Fruit fly (Drosophila melanogaster) whole organism, embryonic: ENCODE measurements around the gene Fbp2.

Experiments used
- Bgb ChIP-seq: fragments of 200-800 bp; sonication (Bioruptor generic); IDR thresholded peaks from 2 replicates; pipeline ENCODE4 v1.3.6; 2022; ENCODE audit warnings: missing biosample characterization, missing genetic modification characterization; ENCODE audit not compliant: partially characterized antibody
- CG10462 ChIP-seq: fragments of 200-800 bp; sonication (Bioruptor generic); optimal IDR thresholded peaks from 2 replicates; lab custom pipeline; 2016; ENCODE audit warnings: missing biosample characterization, missing genetic modification characterization
- CG12942 ChIP-seq: fragments of 200-800 bp; sonication (Bioruptor generic); optimal IDR thresholded peaks from 3 replicates; lab custom pipeline; 2016; ENCODE audit warnings: missing biosample characterization, missing genetic modification characterization
- CG13894 ChIP-seq: fragments of 200-800 bp; sonication (Bioruptor generic); optimal IDR thresholded peaks from 3 replicates; lab custom pipeline; 2018; ENCODE audit warnings: missing biosample characterization, mild to moderate bottlenecking, missing genetic modification characterization, moderate library complexity
- CG14965 ChIP-seq: fragments of 200-800 bp; sonication (Bioruptor generic); optimal IDR thresholded peaks from 2 replicates; lab custom pipeline; 2016; ENCODE audit warnings: missing biosample characterization, missing genetic modification characterization, borderline replicate concordance
- CG15479 ChIP-seq: fragments of 200-800 bp; sonication (Bioruptor generic); optimal IDR thresholded peaks from 3 replicates; lab custom pipeline; 2019; ENCODE audit warnings: missing biosample characterization, mild to moderate bottlenecking, missing genetic modification characterization, moderate library complexity
- CG16779 ChIP-seq: fragments of 200-800 bp; sonication (Bioruptor generic); IDR thresholded peaks from 2 replicates; pipeline ENCODE4 v1.3.6; 2022; ENCODE audit warnings: missing biosample characterization, missing genetic modification characterization
- CG17359 ChIP-seq: fragments of 200-800 bp; sonication (Bioruptor generic); optimal IDR thresholded peaks from 3 replicates; lab custom pipeline; 2018; ENCODE audit warnings: missing biosample characterization, mild to moderate bottlenecking, missing genetic modification characterization, moderate library complexity
- CG30020 ChIP-seq: fragments of 200-800 bp; optimal IDR thresholded peaks from 2 replicates; lab custom pipeline; 2019; ENCODE audit warnings: missing biosample characterization, mild to moderate bottlenecking, missing genetic modification characterization, moderate library complexity
- CG30403 ChIP-seq: fragments of 200-800 bp; sonication (Bioruptor generic); optimal IDR thresholded peaks from 3 replicates; lab custom pipeline; 2016; ENCODE audit warnings: missing biosample characterization, missing genetic modification characterization
- CG3847 ChIP-seq: fragments of 200-800 bp; sonication (Bioruptor generic); IDR thresholded peaks from 2 replicates; pipeline ENCODE4 v1.3.6; 2022; ENCODE audit warnings: missing biosample characterization, missing genetic modification characterization
- CG4328 ChIP-seq: fragments of 200-800 bp; sonication (Bioruptor generic); optimal IDR thresholded peaks from 3 replicates; lab custom pipeline; 2017; ENCODE audit warnings: missing biosample characterization, missing genetic modification reagents, missing genetic modification characterization
- CG6683 ChIP-seq: fragments of 200-800 bp; sonication (Bioruptor generic); optimal IDR thresholded peaks from 2 replicates; lab custom pipeline; 2017; ENCODE audit warnings: missing biosample characterization, mild to moderate bottlenecking, missing genetic modification characterization, missing genetic modification reagents
- CG7987 ChIP-seq: fragments of 200-800 bp; sonication (Bioruptor generic); optimal IDR thresholded peaks from 2 replicates; lab custom pipeline; 2018; ENCODE audit warnings: missing biosample characterization, mild to moderate bottlenecking, missing genetic modification characterization, moderate library complexity
- CG9215 ChIP-seq: fragments of 200-800 bp; sonication (Bioruptor generic); IDR thresholded peaks from 2 replicates; pipeline ENCODE4 v1.3.6; 2022; ENCODE audit warnings: missing biosample characterization, missing genetic modification characterization
- CG9727 ChIP-seq: fragments of 200-800 bp; sonication (Bioruptor generic); optimal IDR thresholded peaks from 3 replicates; lab custom pipeline; 2017; ENCODE audit warnings: missing biosample characterization, mild to moderate bottlenecking, missing genetic modification characterization
- CG9797 ChIP-seq: fragments of 200-800 bp; sonication (Bioruptor generic); optimal IDR thresholded peaks from 3 replicates; lab custom pipeline; 2018; ENCODE audit warnings: missing biosample characterization, mild to moderate bottlenecking, missing genetic modification characterization
- CoRest ChIP-seq: fragments of 200-800 bp; sonication (Bioruptor generic); optimal IDR thresholded peaks from 3 replicates; lab custom pipeline; 2018; ENCODE audit warnings: missing biosample characterization, mild to moderate bottlenecking, missing genetic modification characterization, moderate library complexity
- D19B ChIP-seq: fragments of 200-800 bp; sonication (Bioruptor generic); optimal IDR thresholded peaks from 2 replicates; lab custom pipeline; 2017; ENCODE audit warnings: missing biosample characterization, mild to moderate bottlenecking, missing genetic modification characterization
- Deaf1 ChIP-seq: fragments of 200-800 bp; optimal IDR thresholded peaks from 3 replicates; lab custom pipeline; 2019; ENCODE audit warnings: missing biosample characterization, mild to moderate bottlenecking, missing genetic modification characterization, moderate library complexity
- ERR ChIP-seq: fragments of 200-800 bp; sonication (Bioruptor generic); optimal IDR thresholded peaks from 2 replicates; lab custom pipeline; 2016; ENCODE audit warnings: missing biosample characterization, missing genetic modification characterization
- Elba2 ChIP-seq: fragments of 200-800 bp; sonication (Bioruptor generic); optimal IDR thresholded peaks from 3 replicates; lab custom pipeline; 2016; ENCODE audit warnings: missing biosample characterization, missing genetic modification characterization
- Ets65A ChIP-seq: fragments of 200-800 bp; sonication (Bioruptor generic); peaks from one replicate; lab custom pipeline; 2016; ENCODE audit warnings: missing biosample characterization, missing genetic modification characterization
- Hr3 ChIP-seq: fragments of 200-800 bp; sonication (Bioruptor generic); optimal IDR thresholded peaks from 3 replicates; lab custom pipeline; 2016; ENCODE audit warnings: missing biosample characterization, missing genetic modification characterization
- Hr51 ChIP-seq, 2 experiments: fragments of 200-800 bp; sonication (Bioruptor generic); optimal IDR thresholded peaks; 2 replicates in 1 of 2; 3 replicates in 1 of 2; lab custom pipeline; 2016 to 2018; ENCODE audit warnings: missing biosample characterization in 2 of 2, missing genetic modification characterization in 2 of 2, mild to moderate bottlenecking in 1 of 2, moderate library complexity in 1 of 2
- Jarid2 ChIP-seq: fragments of 200-800 bp; sonication (Bioruptor generic); optimal IDR thresholded peaks from 3 replicates; lab custom pipeline; 2017; ENCODE audit warnings: mild to moderate bottlenecking, missing biosample characterization, missing genetic modification reagents, missing genetic modification characterization
- NC2β ChIP-seq: fragments of 200-800 bp; sonication (Bioruptor generic); optimal IDR thresholded peaks from 2 replicates; lab custom pipeline; 2016; ENCODE audit warnings: missing biosample characterization, missing genetic modification characterization
- NK7.1 ChIP-seq: fragments of 200-800 bp; sonication (Bioruptor generic); optimal IDR thresholded peaks from 3 replicates; lab custom pipeline; 2016; ENCODE audit warnings: missing biosample characterization, missing genetic modification characterization
- Nf-YC ChIP-seq: fragments of 200-800 bp; optimal IDR thresholded peaks from 3 replicates; lab custom pipeline; 2019; ENCODE audit warnings: missing biosample characterization, mild to moderate bottlenecking, missing genetic modification characterization, moderate library complexity
- Rfx ChIP-seq: fragments of 200-800 bp; sonication (Bioruptor generic); IDR thresholded peaks from 2 replicates; pipeline ENCODE4 v1.3.6; 2022; ENCODE audit warnings: missing biosample characterization, missing genetic modification characterization
- TFAM ChIP-seq: fragments of 200-800 bp; sonication (Bioruptor generic); optimal IDR thresholded peaks from 2 replicates; lab custom pipeline; 2017; ENCODE audit warnings: missing biosample characterization, missing genetic modification characterization, inconsistent platforms
- abd-A ChIP-seq: fragments of 200-800 bp; sonication (Bioruptor generic); optimal IDR thresholded peaks from 3 replicates; lab custom pipeline; 2019; ENCODE audit warnings: missing biosample characterization, mild to moderate bottlenecking, missing genetic modification characterization, moderate library complexity
- ap ChIP-seq: fragments of 200-800 bp; sonication (Bioruptor generic); IDR thresholded peaks from 2 replicates; pipeline ENCODE4 v1.3.6; 2022; ENCODE audit warnings: missing biosample characterization, missing genetic modification characterization
- caup ChIP-seq: fragments of 200-800 bp; sonication (Bioruptor generic); optimal IDR thresholded peaks from 3 replicates; lab custom pipeline; 2017; ENCODE audit warnings: missing biosample characterization, mild to moderate bottlenecking, missing genetic modification characterization, moderate library complexity; ENCODE audit not compliant: severe bottlenecking
- dimm ChIP-seq: fragments of 200-800 bp; sonication (Bioruptor generic); IDR thresholded peaks from 2 replicates; pipeline ENCODE4 v1.3.6; 2022; ENCODE audit warnings: missing biosample characterization, missing genetic modification characterization
- dmrt99B ChIP-seq: fragments of 200-800 bp; sonication (Bioruptor generic); optimal IDR thresholded peaks from 2 replicates; lab custom pipeline; 2018; ENCODE audit warnings: missing biosample characterization, mild to moderate bottlenecking, missing genetic modification characterization, moderate library complexity
- dpn ChIP-seq, 2 experiments: fragments of 200-800 bp; sonication (Bioruptor generic); optimal IDR thresholded peaks; 3 replicates each; lab custom pipeline; 2016; ENCODE audit warnings: missing biosample characterization in 2 of 2, missing genetic modification characterization in 2 of 2
- h ChIP-seq: fragments of >200 bp; optimal IDR thresholded peaks from 2 replicates; lab custom pipeline; 2017
- kay ChIP-seq: fragments of 200-800 bp; sonication (Bioruptor generic); optimal IDR thresholded peaks from 2 replicates; lab custom pipeline; 2016; ENCODE audit warnings: missing biosample characterization, missing genetic modification characterization
- lab ChIP-seq: fragments of 200-800 bp; sonication (Bioruptor generic); optimal IDR thresholded peaks from 3 replicates; lab custom pipeline; 2017; ENCODE audit warnings: missing biosample characterization, missing genetic modification characterization, mild to moderate bottlenecking, moderate library complexity, missing genetic modification reagents
- lbe ChIP-seq: fragments of 200-800 bp; sonication (Bioruptor generic); optimal IDR thresholded peaks from 2 replicates; lab custom pipeline; 2016; ENCODE audit warnings: missing biosample characterization, mild to moderate bottlenecking, missing genetic modification characterization
- nerfin-2 ChIP-seq: fragments of 200-800 bp; sonication (Bioruptor generic); IDR thresholded peaks from 2 replicates; pipeline ENCODE4 v1.3.6; 2022; ENCODE audit warnings: missing biosample characterization, missing genetic modification characterization; ENCODE audit not compliant: partially characterized antibody
- peb ChIP-seq: fragments of 200-800 bp; sonication (Bioruptor generic); IDR thresholded peaks from 2 replicates; pipeline ENCODE4 v1.3.6; 2022; ENCODE audit warnings: missing biosample characterization, missing genetic modification characterization
- pfk ChIP-seq: fragments of 200-800 bp; sonication (Bioruptor generic); optimal IDR thresholded peaks from 2 replicates; lab custom pipeline; 2018; ENCODE audit warnings: missing biosample characterization, mild to moderate bottlenecking, missing genetic modification characterization, moderate library complexity
- repo ChIP-seq: fragments of 200-800 bp; sonication (Bioruptor generic); optimal IDR thresholded peaks from 2 replicates; lab custom pipeline; 2016; ENCODE audit warnings: missing biosample characterization, missing genetic modification characterization
- rib ChIP-seq: fragments of 200-800 bp; sonication (Bioruptor generic); IDR thresholded peaks from 2 replicates; pipeline ENCODE4 v1.3.6; 2022; ENCODE audit warnings: missing biosample characterization, missing genetic modification characterization
- trem ChIP-seq: fragments of 200-800 bp; optimal IDR thresholded peaks from 3 replicates; lab custom pipeline; 2019; ENCODE audit warnings: missing biosample characterization, mild to moderate bottlenecking, missing genetic modification characterization, moderate library complexity

Gene Fbp2

dm6 chr2L:9400153-9400552, 26.4 kb upstream of the Fbp2 start (continued):
- TF ChIP-seq Hr51 (GFP tag; optimal IDR thresholded peaks at IDR 0.05; lab: Kevin White, UChicago) (peak in 1 of 2 experiments; percentile 41), repo (GFP tag; lab: Kevin White, UChicago) (no peak), CG14965 (GFP tag; lab: Kevin White, UChicago) (no peak), ERR (GFP tag; lab: Kevin White, UChicago) (no peak), CG6683 (no peak), CG7987 (GFP tag; lab: Kevin White, UChicago) (no peak), D19B (no peak), dimm (GFP tag; lab: Robert Waterston, UW) (no peak), Hr3 (GFP tag; lab: Kevin White, UChicago) (no peak), CG15479 (GFP tag; lab: Kevin White, UChicago) (no peak), NC2β (GFP tag; lab: Kevin White, UChicago) (no peak), Elba2 (no peak), CG9797 (no peak), dmrt99B (peak; percentile 36), CG9215 (GFP tag; lab: Robert Waterston, UW) (peak; percentile 15; the same call in 1 of the 2 replicates), CG30403 (peak; percentile 15), CG30020 (tag; lab: Kevin White, UChicago) (no peak), CG10462 (GFP tag; lab: Kevin White, UChicago) (no peak), Rfx (GFP tag; lab: Robert Waterston, UW) (peak; percentile 12; the same call in 1 of the 2 replicates), CG9727 (peak; percentile 19), peb (GFP tag; lab: Robert Waterston, UW) (no peak), CG3847 (GFP tag; lab: Robert Waterston, UW) (no peak), CoRest (tag; lab: Kevin White, UChicago) (no peak)

DNA sequence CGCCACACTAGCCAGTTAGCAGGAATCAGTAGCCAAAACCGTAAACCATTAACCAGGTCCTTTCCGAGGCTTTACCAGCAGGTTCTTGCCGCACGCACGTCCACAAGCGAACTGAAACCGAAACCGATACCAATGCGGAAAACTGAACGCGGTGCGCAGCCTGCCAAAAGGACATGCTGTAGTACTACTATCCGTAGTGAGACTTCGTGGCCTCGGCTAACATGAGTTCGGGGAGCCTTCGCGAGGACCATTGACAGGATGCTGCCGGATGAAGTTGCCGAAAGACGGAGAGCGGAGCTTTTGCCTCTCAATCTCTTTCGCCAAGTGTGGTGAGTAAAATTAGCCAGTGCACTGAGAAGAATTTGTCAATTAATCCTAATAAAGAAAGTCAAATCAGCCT, 11.5 kb upstream of the Fbp2 start, which contains the start of gene Shawl:
TSS of gene Shawl (minus strand) at position 104 of the 400 bp plus-strand sequence.
- no peak for TF ChIP-seq trem (tag; lab: Kevin White, UChicago)
- TF ChIP-seq abd-A (tag; lab: Kevin White, UChicago), result peak; percentile 47
- no peak for TF ChIP-seq h
- TF ChIP-seq Jarid2 (GFP tag; lab: Kevin White, UChicago), result peak; percentile 28
- no peak for TF ChIP-seq Bgb (GFP tag; lab: Robert Waterston, UW)
- no peak for TF ChIP-seq lbe
- TF ChIP-seq nerfin-2 (GFP tag; lab: Robert Waterston, UW), result no peak
- TF ChIP-seq CG17359 (tag; lab: Kevin White, UChicago), result no peak
- no peak for TF ChIP-seq TFAM
- 0 out of 2 replicates have a peak, but pooled peaks have one; percentile 36 for TF ChIP-seq CG16779 (GFP tag; lab: Robert Waterston, UW)
- TF ChIP-seq CG13894 (tag; lab: Kevin White, UChicago), result peak; percentile 14
- TF ChIP-seq pfk (GFP tag; lab: Kevin White, UChicago), result no peak
- TF ChIP-seq ap (GFP tag; lab: Robert Waterston, UW), result no peak
- no peak for TF ChIP-seq CG4328 (GFP tag; lab: Kevin White, UChicago)
- TF ChIP-seq kay (GFP tag; lab: Kevin White, UChicago), result no peak
- TF ChIP-seq CG12942, result no peak
- peak; percentile 2 for TF ChIP-seq lab (GFP tag; lab: Kevin White, UChicago)
- peak; percentile 60 for TF ChIP-seq Ets65A (GFP tag; lab: Kevin White, UChicago)
- TF ChIP-seq dpn (GFP tag; optimal IDR thresholded peaks at IDR 0.05; lab: Kevin White, UChicago), result no peak
- TF ChIP-seq Nf-YC (tag; lab: Kevin White, UChicago), result no peak
- 0 out of 2 replicates have a peak, but pooled peaks have one; percentile 19 for TF ChIP-seq rib (GFP tag; lab: Robert Waterston, UW)
- no peak for TF ChIP-seq NK7.1 (GFP tag; lab: Kevin White, UChicago)
- TF ChIP-seq caup, result no peak
- peak; percentile 94 for TF ChIP-seq Deaf1
